Fruit fly (Drosophila melanogaster) whole organism, embryonic: ENCODE results near the gene Cyp311a1.

Source experiments
- Abd-B ChIP-seq: fragments of 200-800 bp; sonication (Bioruptor generic); optimal IDR thresholded peaks from 2 replicates; lab custom pipeline; 2018; ENCODE audit warnings: missing biosample characterization, mild to moderate bottlenecking, missing genetic modification characterization, moderate library complexity
- Antp ChIP-seq: fragments of 200-800 bp; sonication (Bioruptor generic); optimal IDR thresholded peaks from 3 replicates; lab custom pipeline; 2016; ENCODE audit warnings: missing biosample characterization, missing genetic modification characterization
- CG12071 ChIP-seq: fragments of 200-800 bp; sonication (Bioruptor generic); optimal IDR thresholded peaks from 3 replicates; lab custom pipeline; 2018; ENCODE audit warnings: missing biosample characterization, mild to moderate bottlenecking, missing genetic modification characterization
- CG13894 ChIP-seq: fragments of 200-800 bp; sonication (Bioruptor generic); optimal IDR thresholded peaks from 3 replicates; lab custom pipeline; 2018; ENCODE audit warnings: missing biosample characterization, mild to moderate bottlenecking, missing genetic modification characterization, moderate library complexity
- CG14441 ChIP-seq: fragments of 200-800 bp; sonication (Bioruptor generic); IDR thresholded peaks from 2 replicates; pipeline ENCODE4 v1.3.6; 2022; ENCODE audit warnings: missing biosample characterization, missing genetic modification characterization
- CG1529 ChIP-seq: fragments of 200-800 bp; sonication (Bioruptor generic); optimal IDR thresholded peaks from 3 replicates; lab custom pipeline; 2018; ENCODE audit warnings: missing biosample characterization, missing genetic modification characterization
- CG17361 ChIP-seq: fragments of 200-800 bp; sonication (Bioruptor generic); IDR thresholded peaks from 3 replicates; pipeline ENCODE4 v1.3.6; 2022; ENCODE audit warnings: missing biosample characterization, missing genetic modification characterization
- CG17385 ChIP-seq: fragments of 200-800 bp; sonication (Bioruptor generic); optimal IDR thresholded peaks from 3 replicates; lab custom pipeline; 2018; ENCODE audit warnings: missing biosample characterization, mild to moderate bottlenecking, missing genetic modification characterization
- CG17829 ChIP-seq: fragments of 200-800 bp; optimal IDR thresholded peaks from 2 replicates; lab custom pipeline; 2019; ENCODE audit warnings: missing biosample characterization, mild to moderate bottlenecking, missing genetic modification characterization, moderate library complexity
- CG18764 ChIP-seq: fragments of 200-800 bp; sonication (Bioruptor generic); optimal IDR thresholded peaks from 3 replicates; lab custom pipeline; 2016; ENCODE audit warnings: missing biosample characterization, missing genetic modification characterization
- CG2712 ChIP-seq: fragments of 200-800 bp; optimal IDR thresholded peaks from 3 replicates; lab custom pipeline; 2019; ENCODE audit warnings: missing biosample characterization, mild to moderate bottlenecking, missing genetic modification characterization, moderate library complexity
- CG32767 ChIP-seq: fragments of 200-800 bp; sonication (Bioruptor generic); IDR thresholded peaks from 2 replicates; pipeline ENCODE4 v1.3.6; 2022; ENCODE audit warnings: missing biosample characterization, missing genetic modification characterization
- CG33213 ChIP-seq: fragments of 200-800 bp; sonication (Bioruptor generic); optimal IDR thresholded peaks from 3 replicates; lab custom pipeline; 2016; ENCODE audit warnings: missing biosample characterization, missing genetic modification characterization
- CG34224 ChIP-seq: fragments of 200-800 bp; sonication (Bioruptor generic); IDR thresholded peaks from 3 replicates; pipeline ENCODE4 v1.3.6; 2022; ENCODE audit warnings: missing biosample characterization, missing genetic modification characterization; ENCODE audit not compliant: partially characterized antibody
- CG6765 ChIP-seq: fragments of 200-800 bp; sonication (Bioruptor generic); optimal IDR thresholded peaks from 3 replicates; lab custom pipeline; 2017; ENCODE audit warnings: missing biosample characterization, mild to moderate bottlenecking, missing genetic modification characterization
- CG8388 ChIP-seq: fragments of 200-800 bp; sonication (Bioruptor generic); optimal IDR thresholded peaks from 2 replicates; lab custom pipeline; 2019; ENCODE audit warnings: missing biosample characterization, mild to moderate bottlenecking, missing genetic modification characterization, moderate library complexity
- Camta ChIP-seq: fragments of 200-800 bp; sonication (Bioruptor generic); optimal IDR thresholded peaks from 2 replicates; lab custom pipeline; 2016; ENCODE audit warnings: missing biosample characterization, missing genetic modification characterization
- Dbx ChIP-seq: fragments of 200-800 bp; sonication (Bioruptor generic); IDR thresholded peaks from 3 replicates; pipeline ENCODE4 v1.3.6; 2022; ENCODE audit warnings: missing biosample characterization, missing genetic modification characterization
- Doc2 ChIP-seq: fragments of 200-800 bp; sonication (Bioruptor generic); IDR thresholded peaks from 2 replicates; pipeline ENCODE4 v1.3.6; 2022; ENCODE audit warnings: missing biosample characterization, missing genetic modification characterization
- E2f2 ChIP-seq: fragments of 200-800 bp; sonication (Bioruptor generic); IDR thresholded peaks from 2 replicates; pipeline ENCODE4 v1.3.6; 2022; ENCODE audit warnings: missing biosample characterization, missing genetic modification characterization
- HLH54F ChIP-seq: fragments of 200-800 bp; sonication (Bioruptor generic); optimal IDR thresholded peaks from 3 replicates; lab custom pipeline; 2016; ENCODE audit warnings: missing biosample characterization, missing genetic modification characterization
- HmgD ChIP-seq: fragments of 200-800 bp; sonication (Bioruptor generic); optimal IDR thresholded peaks from 3 replicates; lab custom pipeline; 2016; ENCODE audit warnings: missing biosample characterization, missing genetic modification characterization
- HmgZ ChIP-seq: fragments of 200-800 bp; sonication (Bioruptor generic); optimal IDR thresholded peaks from 2 replicates; lab custom pipeline; 2018; ENCODE audit warnings: missing biosample characterization, mild to moderate bottlenecking, missing genetic modification characterization
- Jarid2 ChIP-seq: fragments of 200-800 bp; sonication (Bioruptor generic); optimal IDR thresholded peaks from 3 replicates; lab custom pipeline; 2017; ENCODE audit warnings: mild to moderate bottlenecking, missing biosample characterization, missing genetic modification reagents, missing genetic modification characterization
- Mad ChIP-seq: fragments of 200-800 bp; sonication (Bioruptor generic); optimal IDR thresholded peaks from 2 replicates; lab custom pipeline; 2016; ENCODE audit warnings: missing biosample characterization, missing genetic modification characterization
- Med ChIP-seq: fragments of 200-800 bp; sonication (Bioruptor generic); peaks from one replicate; lab custom pipeline; 2016; ENCODE audit warnings: missing biosample characterization, missing genetic modification characterization, mild to moderate bottlenecking, inconsistent platforms, moderate library complexity
- Mes4 ChIP-seq: fragments of 200-800 bp; sonication (Bioruptor generic); optimal IDR thresholded peaks from 2 replicates; lab custom pipeline; 2016; ENCODE audit warnings: missing biosample characterization, missing genetic modification characterization
- Rfx ChIP-seq: fragments of 200-800 bp; sonication (Bioruptor generic); IDR thresholded peaks from 2 replicates; pipeline ENCODE4 v1.3.6; 2022; ENCODE audit warnings: missing biosample characterization, missing genetic modification characterization
- Scr ChIP-seq: fragments of 200-800 bp; sonication (Bioruptor generic); IDR thresholded peaks from 2 replicates; pipeline ENCODE4 v1.3.6; 2022; ENCODE audit warnings: missing biosample characterization, missing genetic modification characterization; ENCODE audit not compliant: partially characterized antibody
- Sox102F ChIP-seq: fragments of 200-800 bp; sonication (Bioruptor generic); optimal IDR thresholded peaks from 2 replicates; lab custom pipeline; 2018; ENCODE audit warnings: missing biosample characterization, mild to moderate bottlenecking, missing genetic modification characterization, moderate library complexity
- bcd ChIP-seq: fragments of 200-800 bp; sonication (Bioruptor generic); optimal IDR thresholded peaks from 2 replicates; lab custom pipeline; 2017; ENCODE audit warnings: missing biosample characterization, mild to moderate bottlenecking, missing genetic modification characterization
- bowl ChIP-seq: fragments of 200-800 bp; sonication (Bioruptor generic); IDR thresholded peaks from 2 replicates; pipeline ENCODE4 v1.3.6; 2022; ENCODE audit warnings: missing biosample characterization, missing genetic modification characterization
- caup ChIP-seq: fragments of 200-800 bp; sonication (Bioruptor generic); optimal IDR thresholded peaks from 3 replicates; lab custom pipeline; 2017; ENCODE audit warnings: missing biosample characterization, mild to moderate bottlenecking, missing genetic modification characterization, moderate library complexity; ENCODE audit not compliant: severe bottlenecking
- ci ChIP-seq: fragments of 200-800 bp; sonication (Bioruptor generic); IDR thresholded peaks from 3 replicates; pipeline ENCODE4 v1.3.6; 2022; ENCODE audit warnings: missing biosample characterization, missing genetic modification characterization
- da ChIP-seq: fragments of 200-800 bp; sonication (Bioruptor generic); optimal IDR thresholded peaks from 2 replicates; lab custom pipeline; 2016; ENCODE audit warnings: missing biosample characterization, missing genetic modification characterization
- disco-r ChIP-seq: fragments of 200-800 bp; sonication (Bioruptor generic); optimal IDR thresholded peaks from 2 replicates; lab custom pipeline; 2016; ENCODE audit warnings: missing biosample characterization, missing genetic modification characterization
- en ChIP-seq: fragments of 200-800 bp; sonication (Bioruptor generic); optimal IDR thresholded peaks from 2 replicates; lab custom pipeline; 2016; ENCODE audit warnings: missing biosample characterization, missing genetic modification characterization
- fd64A ChIP-seq: fragments of 200-800 bp; sonication (Bioruptor generic); optimal IDR thresholded peaks from 3 replicates; lab custom pipeline; 2018; ENCODE audit warnings: missing biosample characterization, mild to moderate bottlenecking, missing genetic modification characterization
- fru ChIP-seq: fragments of >200 bp; optimal IDR thresholded peaks from 2 replicates; lab custom pipeline; 2017
- ham ChIP-seq: fragments of 200-800 bp; sonication (Bioruptor generic); IDR thresholded peaks from 2 replicates; pipeline ENCODE4 v1.3.6; 2022; ENCODE audit warnings: missing biosample characterization, missing genetic modification characterization
- jing ChIP-seq: fragments of 200-800 bp; sonication (Bioruptor generic); optimal IDR thresholded peaks from 2 replicates; lab custom pipeline; 2018; ENCODE audit warnings: missing biosample characterization, mild to moderate bottlenecking, missing genetic modification characterization
- kay ChIP-seq: fragments of 200-800 bp; sonication (Bioruptor generic); optimal IDR thresholded peaks from 2 replicates; lab custom pipeline; 2016; ENCODE audit warnings: missing biosample characterization, missing genetic modification characterization
- lmd ChIP-seq: fragments of 200-800 bp; sonication (Bioruptor generic); IDR thresholded peaks from 2 replicates; pipeline ENCODE4 v1.3.6; 2022; ENCODE audit warnings: missing biosample characterization, missing genetic modification characterization
- nerfin-2 ChIP-seq: fragments of 200-800 bp; sonication (Bioruptor generic); IDR thresholded peaks from 2 replicates; pipeline ENCODE4 v1.3.6; 2022; ENCODE audit warnings: missing biosample characterization, missing genetic modification characterization; ENCODE audit not compliant: partially characterized antibody
- run ChIP-seq: fragments of 200-800 bp; sonication (Bioruptor generic); optimal IDR thresholded peaks from 3 replicates; lab custom pipeline; 2018; ENCODE audit warnings: missing biosample characterization, mild to moderate bottlenecking, missing genetic modification characterization
- scrt ChIP-seq: fragments of 200-800 bp; sonication (Bioruptor generic); optimal IDR thresholded peaks from 2 replicates; lab custom pipeline; 2018; ENCODE audit warnings: missing biosample characterization, mild to moderate bottlenecking, missing genetic modification characterization, moderate library complexity
- sug ChIP-seq: fragments of 200-800 bp; optimal IDR thresholded peaks from 2 replicates; lab custom pipeline; 2019; ENCODE audit warnings: missing biosample characterization, mild to moderate bottlenecking, missing genetic modification characterization, moderate library complexity
- tap ChIP-seq: fragments of 200-800 bp; optimal IDR thresholded peaks from 3 replicates; lab custom pipeline; 2019; ENCODE audit warnings: missing biosample characterization, mild to moderate bottlenecking, missing genetic modification characterization, moderate library complexity
- trem ChIP-seq: fragments of 200-800 bp; optimal IDR thresholded peaks from 3 replicates; lab custom pipeline; 2019; ENCODE audit warnings: missing biosample characterization, mild to moderate bottlenecking, missing genetic modification characterization, moderate library complexity
- ttk ChIP-seq: fragments of 200-800 bp; sonication (Bioruptor generic); IDR thresholded peaks from 2 replicates; pipeline ENCODE4 v2.1.2; 2022; ENCODE audit warnings: missing biosample characterization, missing genetic modification characterization
- twi ChIP-seq: fragments of 200-800 bp; optimal IDR thresholded peaks from 2 replicates; lab custom pipeline; 2019; ENCODE audit warnings: missing biosample characterization, mild to moderate bottlenecking, missing genetic modification characterization, moderate library complexity
- yki ChIP-seq: fragments of >200 bp; optimal IDR thresholded peaks from 3 replicates; lab custom pipeline; 2018
- zen ChIP-seq: fragments of 200-800 bp; sonication (Bioruptor generic); optimal IDR thresholded peaks from 3 replicates; lab custom pipeline; 2018; ENCODE audit warnings: missing biosample characterization, mild to moderate bottlenecking, missing genetic modification characterization, moderate library complexity

Cyp311a1 gene

DNA sequence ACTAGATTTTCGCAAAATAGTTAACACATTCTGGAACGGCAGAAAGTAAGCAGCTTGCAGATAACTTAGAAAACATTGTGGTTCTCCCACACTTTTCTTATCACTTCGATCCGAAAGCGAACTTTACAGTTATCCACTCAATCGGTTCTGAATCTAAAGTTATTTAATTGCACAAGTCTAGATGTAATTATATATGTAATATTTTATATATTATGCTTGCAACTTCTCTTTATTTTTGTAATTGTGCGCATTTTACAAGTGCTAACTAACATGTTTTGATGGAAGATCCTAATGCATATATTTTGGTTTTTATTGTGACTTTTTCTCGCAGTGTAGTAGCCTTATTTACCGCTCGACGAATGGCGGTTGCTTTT is 26.9 kb downstream of the Cyp311a1 start (continued):
- TF ChIP-seq CG17385 (GFP tag; lab: Kevin White, UChicago) (peak; percentile 50), CG17361 (GFP tag; lab: Robert Waterston, UW) (peak; percentile 79), Dbx (GFP tag; lab: Robert Waterston, UW) (no peak), ci (GFP tag; lab: Robert Waterston, UW) (no peak), jing (GFP tag; lab: Kevin White, UChicago) (no peak), Camta (GFP tag; lab: Kevin White, UChicago) (no peak), trem (tag; lab: Kevin White, UChicago) (no peak), CG13894 (no peak), yki (lab: Kevin White, UChicago) (no peak), run (no peak), Mes4 (GFP tag; lab: Kevin White, UChicago) (no peak), twi (tag; lab: Kevin White, UChicago) (no peak), CG18764 (GFP tag; lab: Kevin White, UChicago) (no peak), Mad (GFP tag; lab: Kevin White, UChicago) (no peak), CG2712 (tag; lab: Kevin White, UChicago) (peak; percentile 2), Doc2 (GFP tag; lab: Robert Waterston, UW) (no peak), CG32767 (GFP tag; lab: Robert Waterston, UW) (no peak), scrt (no peak), nerfin-2 (GFP tag; lab: Robert Waterston, UW) (no peak), CG6765 (no peak), en (no peak), Sox102F (GFP tag; lab: Kevin White, UChicago) (peak; percentile 38), CG12071 (GFP tag; lab: Kevin White, UChicago) (no peak), CG8388 (GFP tag; lab: Kevin White, UChicago) (no peak), zen (tag; lab: Kevin White, UChicago) (no peak), HmgZ (tag; lab: Kevin White, UChicago) (no peak), sug (tag; lab: Kevin White, UChicago) (no peak), lmd (0 out of 2 replicates have a peak, but pooled peaks have one; percentile 5), fd64A (no peak), Antp (GFP tag; lab: Kevin White, UChicago) (no peak), CG34224 (GFP tag; lab: Robert Waterston, UW) (no peak), HLH54F (no peak), fru (lab: Kevin White, UChicago) (no peak), bcd (GFP tag; lab: Kevin White, UChicago) (no peak), kay (GFP tag; lab: Kevin White, UChicago) (no peak), ham (GFP tag; lab: Robert Waterston, UW) (no peak), CG1529 (no peak), CG14441 (0 out of 2 replicates have a peak, but pooled peaks have one; percentile 3), E2f2 (GFP tag; lab: Robert Waterston, UW) (no peak), HmgD (GFP tag; lab: Kevin White, UChicago) (no peak), bowl (GFP tag; lab: Robert Waterston, UW) (no peak), CG33213 (GFP tag; lab: Kevin White, UChicago) (no peak), Med (GFP tag; lab: Kevin White, UChicago) (no peak), Scr (GFP tag; lab: Robert Waterston, UW) (no peak), Rfx (GFP tag; lab: Robert Waterston, UW) (peak; percentile 2; the same call in 1 of the 2 replicates), ttk (no peak), tap (tag; lab: Kevin White, UChicago) (no peak), da (GFP tag; lab: Kevin White, UChicago) (no peak), caup (GFP tag; lab: Kevin White, UChicago) (no peak), CG17829 (tag; lab: Kevin White, UChicago) (no peak), disco-r (GFP tag; lab: Kevin White, UChicago) (no peak), Jarid2 (GFP tag; lab: Kevin White, UChicago) (no peak), Abd-B (GFP tag; lab: Kevin White, UChicago) (no peak)
